Worm (Caenorhabditis elegans): ENCODE results near the gene arcp-1.

arcp-1 gene

DNA sequence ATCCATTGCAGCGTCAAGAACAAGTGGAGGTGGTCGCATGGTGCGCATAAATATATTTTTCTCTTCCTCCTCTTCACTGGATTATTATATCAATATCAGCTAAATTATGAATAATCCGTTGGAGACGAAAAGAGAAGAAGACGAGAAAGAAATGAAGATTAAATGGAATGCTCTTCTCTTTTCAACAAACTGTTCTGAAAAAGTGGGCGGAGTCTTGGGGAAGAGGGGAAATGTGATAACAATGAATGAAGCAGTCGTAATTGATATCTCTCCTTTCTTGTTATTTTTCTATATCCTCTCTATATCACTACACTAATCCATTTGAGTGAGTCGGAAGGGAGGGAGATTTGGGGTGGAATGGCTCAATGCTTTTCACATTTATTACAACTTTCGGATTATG lies at the start of gene arcp-1:
TSS of gene arcp-1 (minus strand) at position 101 of the 400 bp plus-strand sequence.
- no peak for TF ChIP-seq lin-15B (tag; optimal IDR thresholded peaks at IDR 0.05)
- no peak for TF ChIP-seq snpc-4 (tag; optimal IDR thresholded peaks at IDR 0.05)
- no peak for TF ChIP-seq tbx-2 (tag; optimal IDR thresholded peaks at IDR 0.05)
- peak; percentile 72 for TF ChIP-seq dsc-1 (tag; optimal IDR thresholded peaks at IDR 0.05)
- no peak for TF ChIP-seq snu-23 (GFP tag; optimal IDR thresholded peaks at IDR 0.05)
- TF ChIP-seq pax-3 (tag; optimal IDR thresholded peaks at IDR 0.05) = peak; percentile 12
- TF ChIP-seq fkh-8 (tag; optimal IDR thresholded peaks at IDR 0.05) = peak; percentile 21
- no peak for TF ChIP-seq elt-2 (tag; optimal IDR thresholded peaks at IDR 0.05)

DNA sequence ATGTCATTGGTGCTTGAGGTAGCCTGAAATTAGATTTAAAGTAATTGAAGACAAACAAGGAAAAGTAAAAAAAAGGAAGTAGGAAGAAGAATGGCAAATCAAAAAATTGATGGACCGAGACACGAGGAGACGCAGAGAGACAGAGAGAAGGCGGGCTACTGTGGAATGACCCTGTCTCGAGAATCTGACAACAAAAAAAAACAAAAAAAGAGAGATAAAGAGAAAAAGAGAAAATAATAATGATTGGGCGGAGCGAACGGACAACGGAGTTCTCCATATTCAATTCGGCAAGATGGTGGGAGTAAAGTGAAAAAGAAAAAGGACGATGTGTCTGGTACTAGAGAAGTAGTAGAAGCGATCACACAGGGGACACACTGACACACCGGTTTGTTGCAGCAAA lies 49.8 kb upstream of the arcp-1 start, which contains the start of gene toh-1:
TSS of gene toh-1 (minus strand) at position 23 of the 400 bp plus-strand sequence.
- TF ChIP-seq nhr-85 (tag) (peak; percentile 93), lin-14 (GFP tag; optimal IDR thresholded peaks at IDR 0.05) (peak; percentile 54), nhr-71 (tag; optimal IDR thresholded peaks at IDR 0.05) (peak; percentile 36), nhr-90 (tag; optimal IDR thresholded peaks at IDR 0.05; ENCODE audit: poor library complexity) (peak; percentile 3), efl-1 (optimal IDR thresholded peaks at IDR 0.05) (peak in 1 of 2 experiments; percentile 8), efl-1 (GFP tag; optimal IDR thresholded peaks at IDR 0.05 in 1 of 2) (no peak), elt-2 (tag; optimal IDR thresholded peaks at IDR 0.05) (no peak), unc-86 (tag; optimal IDR thresholded peaks at IDR 0.05) (no peak), mep-1 (tag; optimal IDR thresholded peaks at IDR 0.05) (peak; percentile 18), nhr-47 (tag; optimal IDR thresholded peaks at IDR 0.05) (peak; percentile 6), snu-23 (GFP tag; optimal IDR thresholded peaks at IDR 0.05) (peak; percentile 47), irx-1 (tag; optimal IDR thresholded peaks at IDR 0.05) (no peak), C04F5.9 (tag; optimal IDR thresholded peaks at IDR 0.05) (no peak), blmp-1 (tag; optimal IDR thresholded peaks at IDR 0.05) (peak; percentile 61)

DNA sequence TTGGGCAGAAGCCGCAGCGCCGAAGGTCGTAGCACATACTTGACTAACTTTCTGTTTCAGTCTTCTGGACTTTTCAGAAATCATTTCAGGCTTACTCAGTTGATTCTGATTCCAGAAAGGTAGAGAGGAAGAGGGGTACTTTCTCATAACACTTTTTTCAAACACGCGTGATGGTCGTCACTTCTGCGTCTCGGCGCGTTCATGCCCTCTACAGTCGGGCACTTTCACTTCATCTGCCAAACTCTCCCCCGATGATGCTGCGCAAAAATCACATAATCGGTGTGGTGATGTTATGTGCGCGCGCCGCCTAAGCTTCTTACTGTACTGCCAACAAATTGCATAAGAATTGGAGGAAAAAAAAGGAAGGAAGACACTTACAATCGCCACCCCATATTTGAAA lies 48.4 kb upstream of the arcp-1 start:
- TF ChIP-seq nhr-20 (tag; optimal IDR thresholded peaks at IDR 0.05) = peak; percentile 4
- peak; percentile 50 for TF ChIP-seq lin-14 (GFP tag; optimal IDR thresholded peaks at IDR 0.05)
- TF ChIP-seq nhr-71 (tag; optimal IDR thresholded peaks at IDR 0.05) = no peak
- peak; percentile 26 for TF ChIP-seq snu-23 (GFP tag; optimal IDR thresholded peaks at IDR 0.05)
- peak; percentile 96 for TF ChIP-seq blmp-1 (tag; optimal IDR thresholded peaks at IDR 0.05)
- peak; percentile 72 for TF ChIP-seq nhr-85 (tag)

DNA sequence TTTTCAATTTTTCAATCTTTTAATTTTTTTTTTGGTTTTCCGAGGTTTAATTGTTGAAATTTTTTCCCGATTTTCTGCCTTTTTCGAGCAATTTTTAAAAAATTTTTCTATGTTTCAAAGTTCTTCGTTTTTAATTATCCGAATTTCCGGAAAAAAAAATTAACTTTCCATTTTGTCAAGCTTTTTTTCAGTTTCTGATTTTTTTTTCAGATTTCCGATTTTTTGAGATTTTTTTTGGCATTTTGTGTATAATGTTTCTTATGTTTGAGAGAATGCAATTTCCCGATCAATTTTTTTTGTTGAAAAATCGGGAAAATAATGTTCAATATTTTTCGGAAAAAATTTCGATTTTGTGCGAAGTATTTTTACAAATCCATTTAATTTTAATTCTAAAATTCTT lies 47.7 kb upstream of the arcp-1 start:
- TF ChIP-seq jun-1 (tag; optimal IDR thresholded peaks at IDR 0.05) (no peak), mep-1 (tag; optimal IDR thresholded peaks at IDR 0.05) (no peak), swsn-7 (tag; optimal IDR thresholded peaks at IDR 0.05) (no peak), efl-3 (GFP tag; optimal IDR thresholded peaks at IDR 0.05) (no peak), hpl-2 (GFP tag; optimal IDR thresholded peaks at IDR 0.05) (no peak), C04F5.9 (tag; optimal IDR thresholded peaks at IDR 0.05) (no peak), sox-4 (tag; optimal IDR thresholded peaks at IDR 0.05) (no peak), elt-3 (tag; optimal IDR thresholded peaks at IDR 0.05) (no peak), lin-14 (GFP tag; optimal IDR thresholded peaks at IDR 0.05) (no peak), C16A3.4 (tag; optimal IDR thresholded peaks at IDR 0.05) (no peak), F16B12.6 (tag; optimal IDR thresholded peaks at IDR 0.05) (no peak), snu-23 (GFP tag; optimal IDR thresholded peaks at IDR 0.05) (no peak), unc-130 (tag; optimal IDR thresholded peaks at IDR 0.05) (no peak), mef-2 (tag; optimal IDR thresholded peaks at IDR 0.05) (no peak), unc-86 (tag; optimal IDR thresholded peaks at IDR 0.05) (no peak), blmp-1 (tag; optimal IDR thresholded peaks at IDR 0.05) (no peak), xbp-1 (tag; optimal IDR thresholded peaks at IDR 0.05) (no peak), pax-3 (tag; optimal IDR thresholded peaks at IDR 0.05) (no peak)

DNA sequence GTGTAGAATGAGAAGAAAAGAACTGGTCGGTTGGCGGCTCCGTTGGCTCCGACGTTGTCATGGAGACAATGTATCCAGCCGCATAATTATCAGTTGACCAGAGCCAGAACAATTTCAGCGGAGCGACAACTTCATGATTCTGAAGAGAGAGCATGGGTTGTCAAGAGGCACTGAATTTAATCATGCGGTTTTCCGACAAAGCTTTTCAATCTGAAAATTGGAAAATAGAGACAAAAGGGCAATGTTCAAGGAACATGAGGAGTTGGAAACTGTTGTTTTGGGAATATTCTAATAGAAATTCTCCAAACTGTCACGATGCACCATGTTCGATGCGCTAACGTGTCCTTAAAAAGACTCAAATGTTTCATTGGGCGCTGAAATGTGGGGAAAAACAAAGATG lies 45.2 kb upstream of the arcp-1 start, which contains the start of gene xbx-5:
TSS of gene xbx-5 (minus strand) at position 56 of the 400 bp plus-strand sequence.
- TF ChIP-seq nhr-71 (tag; optimal IDR thresholded peaks at IDR 0.05) (peak; percentile 18), fkh-8 (tag; optimal IDR thresholded peaks at IDR 0.05) (peak; percentile 76), C34B4.2 (tag; optimal IDR thresholded peaks at IDR 0.05) (no peak), fos-1 (tag; optimal IDR thresholded peaks at IDR 0.05) (no peak), ceh-8 (GFP tag; optimal IDR thresholded peaks at IDR 0.05) (no peak), nhr-85 (tag) (peak; percentile 0)
